Worm (Caenorhabditis elegans) whole organism, mixed stage, embryonic: ENCODE measurements around the gene spcs-2.

ENCODE experiments used
- ces-1 ChIP-seq: fragments of 150-350 bp; optimal IDR thresholded peaks from 2 replicates; lab custom pipeline; 2014; ENCODE audit warnings: missing biosample characterization, missing genetic modification reagents, missing genetic modification characterization
- nhr-12 ChIP-seq: fragments of 150-350 bp; optimal IDR thresholded peaks from 2 replicates; lab custom pipeline; 2014; ENCODE audit warnings: missing biosample characterization, missing genetic modification characterization

DNA sequence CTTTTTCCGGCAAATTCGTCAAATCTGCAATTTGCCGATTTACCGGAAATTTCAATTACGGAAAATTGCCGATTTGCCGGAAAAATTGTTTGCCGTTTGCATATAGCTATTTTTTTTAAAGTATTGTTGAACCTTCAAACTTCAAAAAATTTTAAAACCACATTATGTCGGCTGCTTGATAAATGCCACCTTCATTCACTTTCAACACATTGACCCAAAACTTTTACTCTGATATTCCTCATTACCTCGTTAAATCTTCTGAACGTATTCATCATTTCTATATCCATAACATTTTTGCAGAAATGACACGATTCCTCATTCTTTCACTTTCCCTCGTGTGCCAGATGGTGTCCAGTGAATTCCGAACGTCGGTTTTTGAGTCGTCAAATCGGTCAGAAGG lies 45.8 kb upstream of the spcs-2 start, which contains the start of gene Y37D8A.3:
- no peak for TF ChIP-seq nhr-12 (tag; lab: Kevin White, UChicago)
- TF ChIP-seq ces-1 (GFP tag; lab: Kevin White, UChicago), result no peak
